Fruit fly (Drosophila melanogaster): ENCODE data around the gene Ir94b.
A peak's percentile ranks its signal among the peaks of the same experiment; 100 is the strongest.

Gene Ir94b

dm6 chr3R:22072553-22072952 lies 44.5 kb downstream of the Ir94b start:
- no peak for TF ChIP-seq CG10543 (GFP tag; optimal IDR thresholded peaks at IDR 0.05)
- peak; percentile 85 for TF ChIP-seq stwl (tag; optimal IDR thresholded peaks at IDR 0.05)
- peak; percentile 88 for TF ChIP-seq CG2199 (GFP tag; IDR thresholded peaks at IDR 0.05)
- peak; percentile 53 for TF ChIP-seq CTCF (GFP tag; optimal IDR thresholded peaks at IDR 0.05)

- peak; percentile 11 for TF ChIP-seq Ets65A (GFP tag)
- no peak for TF ChIP-seq usp (GFP tag; optimal IDR thresholded peaks at IDR 0.05)
- no peak for TF ChIP-seq Usf (GFP tag; optimal IDR thresholded peaks at IDR 0.05)
- 0 out of 2 replicates have a peak, but pooled peaks have one; percentile 6 for TF ChIP-seq ato (GFP tag; IDR thresholded peaks at IDR 0.05; ENCODE audit: partially characterized antibody)
- TF ChIP-seq bcd (GFP tag; optimal IDR thresholded peaks at IDR 0.05): no peak
- TF ChIP-seq slbo (GFP tag; IDR thresholded peaks at IDR 0.05): no peak
- peak; percentile 57 for TF ChIP-seq Hr39 (optimal IDR thresholded peaks at IDR 0.05)
- no peak for TF ChIP-seq crc (GFP tag; optimal IDR thresholded peaks at IDR 0.05)
- TF ChIP-seq aop (GFP tag; IDR thresholded peaks at IDR 0.05): no peak
- TF ChIP-seq z (GFP tag; IDR thresholded peaks at IDR 0.05): 0 out of 3 replicates have a peak, but pooled peaks have one; percentile 11
- TF ChIP-seq CG7987 (GFP tag; optimal IDR thresholded peaks at IDR 0.05): no peak
- no peak for TF ChIP-seq jumu (GFP tag; optimal IDR thresholded peaks at IDR 0.05)
- no peak for TF ChIP-seq row (GFP tag; IDR thresholded peaks at IDR 0.05)
- 0 out of 3 replicates have a peak, but pooled peaks have one; percentile 28 for TF ChIP-seq zfh1 (GFP tag; IDR thresholded peaks at IDR 0.05)
- TF ChIP-seq CG6254 (GFP tag; optimal IDR thresholded peaks at IDR 0.05): no peak
- TF ChIP-seq CG9215 (GFP tag; IDR thresholded peaks at IDR 0.05): no peak
- no peak for TF ChIP-seq CG14860 (GFP tag; IDR thresholded peaks at IDR 0.05; ENCODE audit: partially characterized antibody)
Observed at dm6 chr3R:22071628-22072027, 45.4 kb downstream of the Ir94b start.

dm6 chr3R:22067235-22067634 lies 49.8 kb downstream of the Ir94b start:
- TF ChIP-seq CG6813 (GFP tag; optimal IDR thresholded peaks at IDR 0.05) (peak; percentile 13), sens (GFP tag) (peak; percentile 77), fd64A (GFP tag; optimal IDR thresholded peaks at IDR 0.05) (peak; percentile 12), bsh (GFP tag; optimal IDR thresholded peaks at IDR 0.05) (peak in 1 of 2 experiments; percentile 6), CG12071 (GFP tag; optimal IDR thresholded peaks at IDR 0.05) (peak; percentile 54), CG7786 (GFP tag; optimal IDR thresholded peaks at IDR 0.05) (no peak), CG4282 (GFP tag; optimal IDR thresholded peaks at IDR 0.05) (no peak), CG15011 (GFP tag; optimal IDR thresholded peaks at IDR 0.05) (no peak), Awh (GFP tag; IDR thresholded peaks at IDR 0.05) (0 out of 2 replicates have a peak, but pooled peaks have one; percentile 15)

dm6 chr3R:22066440-22066839 lies 50.6 kb downstream of the Ir94b start:
- TF ChIP-seq CG10274 (GFP tag; optimal IDR thresholded peaks at IDR 0.05) (peak; percentile 23), chm (GFP tag; IDR thresholded peaks at IDR 0.05) (peak; percentile 38; the same call in 1 of the 2 replicates), Xrp1 (GFP tag; IDR thresholded peaks at IDR 0.05) (0 out of 2 replicates have a peak, but pooled peaks have one; percentile 14), bsh (GFP tag; optimal IDR thresholded peaks at IDR 0.05) (peak in 1 of 2 experiments; percentile 3), CG2199 (GFP tag; IDR thresholded peaks at IDR 0.05) (0 out of 3 replicates have a peak, but pooled peaks have one; percentile 46), Spps (tag; optimal IDR thresholded peaks at IDR 0.05) (peak; percentile 16), Blimp-1 (GFP tag; optimal IDR thresholded peaks at IDR 0.05) (peak; percentile 8), Med (GFP tag) (peak; percentile 12), CG17612 (GFP tag; IDR thresholded peaks at IDR 0.05) (no peak), lola (GFP tag; optimal IDR thresholded peaks at IDR 0.05) (no peak), Adf1 (GFP tag; IDR thresholded peaks at IDR 0.05) (no peak), Vsx1 (GFP tag; optimal IDR thresholded peaks at IDR 0.05) (no peak), sd (tag; optimal IDR thresholded peaks at IDR 0.05) (no peak), stwl (tag; optimal IDR thresholded peaks at IDR 0.05) (peak; percentile 33), hth (optimal IDR thresholded peaks at IDR 0.05) (no peak), Pdp1 (GFP tag; optimal IDR thresholded peaks at IDR 0.05) (peak in 1 of 2 experiments; percentile 11), Lpt (GFP tag; optimal IDR thresholded peaks at IDR 0.05) (no peak), CG2712 (tag; optimal IDR thresholded peaks at IDR 0.05) (peak; percentile 7), fd64A (GFP tag; optimal IDR thresholded peaks at IDR 0.05) (peak; percentile 14), CG2202 (tag; optimal IDR thresholded peaks at IDR 0.05) (peak; percentile 14), CG3281 (GFP tag; optimal IDR thresholded peaks at IDR 0.05) (peak; percentile 5), grn (GFP tag; optimal IDR thresholded peaks at IDR 0.05) (peak; percentile 2)

All from whole organism, embryonic.